Fruit fly (Drosophila melanogaster): ENCODE results near the gene CG15765.

CG15765 gene

dm6 chrX:5876584-5876983 lies 58.2 kb downstream of the CG15765 start, which contains the start of gene mof (continued):
- TF ChIP-seq CG4328 (GFP tag; optimal IDR thresholded peaks at IDR 0.05) (no peak), MBD-R2 (GFP tag; IDR thresholded peaks at IDR 0.05) (peak; percentile 79), lbe (GFP tag; optimal IDR thresholded peaks at IDR 0.05) (no peak), sens-2 (GFP tag; IDR thresholded peaks at IDR 0.05) (no peak), salm (tag; optimal IDR thresholded peaks at IDR 0.05) (no peak), CG14710 (tag; optimal IDR thresholded peaks at IDR 0.05) (peak; percentile 3), CG1529 (GFP tag; optimal IDR thresholded peaks at IDR 0.05) (no peak), CG6272 (GFP tag; IDR thresholded peaks at IDR 0.05) (no peak), unc-4 (GFP tag; IDR thresholded peaks at IDR 0.05; ENCODE audit: partially characterized antibody) (peak; percentile 76), CG11504 (tag; optimal IDR thresholded peaks at IDR 0.05) (no peak), CG4820 (GFP tag; optimal IDR thresholded peaks at IDR 0.05) (no peak), dpn (GFP tag; optimal IDR thresholded peaks at IDR 0.05) (no peak), CG13894 (tag; optimal IDR thresholded peaks at IDR 0.05) (no peak), crc (GFP tag; optimal IDR thresholded peaks at IDR 0.05) (no peak), nerfin-1 (tag; optimal IDR thresholded peaks at IDR 0.05) (no peak), hbn (GFP tag; IDR thresholded peaks at IDR 0.05; ENCODE audit: partially characterized antibody) (peak; percentile 64), gro (GFP tag; optimal IDR thresholded peaks at IDR 0.05) (no peak), CG8359 (GFP tag; optimal IDR thresholded peaks at IDR 0.05; ENCODE audit: borderline replicate concordance) (no peak), pita (GFP tag; optimal IDR thresholded peaks at IDR 0.05) (no peak), CG1647 (GFP tag; optimal IDR thresholded peaks at IDR 0.05) (no peak), CG4707 (GFP tag; optimal IDR thresholded peaks at IDR 0.05) (no peak), knrl (GFP tag; IDR thresholded peaks at IDR 0.05; ENCODE audit: partially characterized antibody) (peak; percentile 57; the same call in 2 of the 3 replicates), cg (GFP tag; optimal IDR thresholded peaks at IDR 0.05) (no peak), chn (GFP tag; optimal IDR thresholded peaks at IDR 0.05) (no peak), CG15696 (tag; optimal IDR thresholded peaks at IDR 0.05) (no peak), Mes4 (GFP tag; optimal IDR thresholded peaks at IDR 0.05) (no peak), CG11093 (GFP tag; IDR thresholded peaks at IDR 0.05) (no peak), phol (tag; optimal IDR thresholded peaks at IDR 0.05) (peak; percentile 38), mirr (GFP tag; optimal IDR thresholded peaks at IDR 0.05) (no peak), CG17912 (GFP tag; optimal IDR thresholded peaks at IDR 0.05) (no peak), Hand (GFP tag; optimal IDR thresholded peaks at IDR 0.05) (no peak), bigmax (GFP tag; optimal IDR thresholded peaks at IDR 0.05) (no peak), inv (GFP tag; IDR thresholded peaks at IDR 0.05; ENCODE audit: partially characterized antibody) (peak; percentile 55), Drgx (GFP tag; IDR thresholded peaks at IDR 0.05) (no peak), Doc2 (GFP tag; IDR thresholded peaks at IDR 0.05) (no peak), CG5953 (GFP tag; IDR thresholded peaks at IDR 0.05) (no peak), H15 (GFP tag; IDR thresholded peaks at IDR 0.05) (no peak), CG6683 (GFP tag; optimal IDR thresholded peaks at IDR 0.05) (no peak), CG7963 (GFP tag; IDR thresholded peaks at IDR 0.05; ENCODE audit: partially characterized antibody) (peak; percentile 77), CG9727 (GFP tag; optimal IDR thresholded peaks at IDR 0.05) (no peak), CrebB (tag; optimal IDR thresholded peaks at IDR 0.05) (no peak), NfI (GFP tag; optimal IDR thresholded peaks at IDR 0.05) (no peak), CG9876 (GFP tag; optimal IDR thresholded peaks at IDR 0.05) (no peak), CG10147 (GFP tag; optimal IDR thresholded peaks at IDR 0.05) (no peak), CG13287 (GFP tag; IDR thresholded peaks at IDR 0.05; ENCODE audit: partially characterized antibody) (peak; percentile 84), nau (GFP tag; optimal IDR thresholded peaks at IDR 0.05) (no peak), ab (GFP tag; optimal IDR thresholded peaks at IDR 0.05) (no peak), fd102C (GFP tag; optimal IDR thresholded peaks at IDR 0.05) (no peak), Ets65A (GFP tag) (peak; percentile 27), CG9817 (tag; optimal IDR thresholded peaks at IDR 0.05) (no peak), dysf (GFP tag; IDR thresholded peaks at IDR 0.05) (no peak)
